Fruit fly (Drosophila melanogaster): Measurements from ENCODE around the gene Or35a.
"Not testable (repeated sequence)": the region's sequence is repeated elsewhere in the genome, so short reads cannot be mapped to it uniquely, and the experiment has no call there.

dm6 chr2L:15669874-15670273 is 46.5 kb upstream of the Or35a start, which contains the start of gene CG18478:
- not testable (repeated sequence) for TF ChIP-seq GATAd (GFP tag; optimal IDR thresholded peaks at IDR 0.05); CG32264 (GFP tag; optimal IDR thresholded peaks at IDR 0.05); sage (GFP tag; optimal IDR thresholded peaks at IDR 0.05); HLH106 (tag; optimal IDR thresholded peaks at IDR 0.05); psq (GFP tag; optimal IDR thresholded peaks at IDR 0.05); jim (GFP tag; optimal IDR thresholded peaks at IDR 0.05); usp (GFP tag; optimal IDR thresholded peaks at IDR 0.05); Hr78 (GFP tag; optimal IDR thresholded peaks at IDR 0.05); N (GFP tag; optimal IDR thresholded peaks at IDR 0.05); pan (optimal IDR thresholded peaks at IDR 0.05); Myc (optimal IDR thresholded peaks at IDR 0.05)
